Fruit fly (Drosophila melanogaster) whole organism, embryonic: Measurements from ENCODE around the gene Iru.

Source experiments
- ATbp ChIP-seq: fragments of 200-800 bp; sonication (Bioruptor generic); optimal IDR thresholded peaks from 2 replicates; lab custom pipeline; 2017; ENCODE audit warnings: missing biosample characterization, mild to moderate bottlenecking, missing genetic modification characterization, missing genetic modification reagents
- CG10321 ChIP-seq: fragments of 200-800 bp; sonication (Bioruptor generic); IDR thresholded peaks from 2 replicates; pipeline ENCODE4 v1.3.6; 2022; ENCODE audit warnings: missing biosample characterization, missing genetic modification characterization
- CG10979 ChIP-seq: fragments of 200-800 bp; sonication (Bioruptor generic); optimal IDR thresholded peaks from 2 replicates; lab custom pipeline; 2018; ENCODE audit warnings: missing biosample characterization, mild to moderate bottlenecking, missing genetic modification characterization, moderate library complexity
- CG11247 ChIP-seq: fragments of 200-800 bp; sonication (Bioruptor generic); IDR thresholded peaks from 2 replicates; pipeline ENCODE4 v1.3.6; 2022; ENCODE audit warnings: missing biosample characterization, missing genetic modification characterization
- CG11504 ChIP-seq: fragments of 200-800 bp; sonication (Bioruptor generic); optimal IDR thresholded peaks from 3 replicates; lab custom pipeline; 2019; ENCODE audit warnings: missing biosample characterization, mild to moderate bottlenecking, missing genetic modification characterization, moderate library complexity
- CG11723 ChIP-seq: fragments of 200-800 bp; sonication (Bioruptor generic); optimal IDR thresholded peaks from 2 replicates; lab custom pipeline; 2017; ENCODE audit warnings: missing biosample characterization, mild to moderate bottlenecking, missing genetic modification characterization
- CG14965 ChIP-seq: fragments of 200-800 bp; sonication (Bioruptor generic); optimal IDR thresholded peaks from 2 replicates; lab custom pipeline; 2016; ENCODE audit warnings: missing biosample characterization, missing genetic modification characterization, borderline replicate concordance
- CG15514 ChIP-seq: fragments of 200-800 bp; sonication (Bioruptor generic); optimal IDR thresholded peaks from 3 replicates; lab custom pipeline; 2017; ENCODE audit warnings: missing biosample characterization, missing genetic modification characterization, mild to moderate bottlenecking, moderate library complexity, missing genetic modification reagents
- CG17328 ChIP-seq: fragments of 200-800 bp; sonication (Bioruptor generic); IDR thresholded peaks from 2 replicates; pipeline ENCODE4 v1.3.6; 2022; ENCODE audit warnings: missing biosample characterization, missing genetic modification characterization
- CG1792 ChIP-seq: fragments of 200-800 bp; sonication (Bioruptor generic); optimal IDR thresholded peaks from 2 replicates; lab custom pipeline; 2016; ENCODE audit warnings: missing biosample characterization, missing genetic modification characterization
- CG18011 ChIP-seq: fragments of 200-800 bp; sonication (Bioruptor generic); optimal IDR thresholded peaks from 2 replicates; lab custom pipeline; 2017; ENCODE audit warnings: missing biosample characterization, missing genetic modification characterization, mild to moderate bottlenecking, moderate library complexity, missing genotype
- CG18764 ChIP-seq: fragments of 200-800 bp; sonication (Bioruptor generic); optimal IDR thresholded peaks from 3 replicates; lab custom pipeline; 2016; ENCODE audit warnings: missing biosample characterization, missing genetic modification characterization
- CG2129 ChIP-seq: fragments of 200-800 bp; sonication (Bioruptor generic); IDR thresholded peaks from 2 replicates; pipeline ENCODE4 v1.3.6; 2022; ENCODE audit warnings: missing biosample characterization, missing genetic modification characterization; ENCODE audit not compliant: partially characterized antibody
- CG32532 ChIP-seq: fragments of 200-800 bp; sonication (Bioruptor generic); IDR thresholded peaks from 2 replicates; pipeline ENCODE4 v1.3.6; 2022; ENCODE audit warnings: missing biosample characterization, missing genetic modification characterization
- CG4282 ChIP-seq: fragments of 200-800 bp; sonication (Bioruptor generic); optimal IDR thresholded peaks from 2 replicates; lab custom pipeline; 2016; ENCODE audit warnings: missing biosample characterization, missing genetic modification characterization
- CG7928 ChIP-seq: fragments of 200-800 bp; sonication (Bioruptor generic); optimal IDR thresholded peaks from 2 replicates; lab custom pipeline; 2017; ENCODE audit warnings: missing biosample characterization, mild to moderate bottlenecking, missing genetic modification characterization
- CG8281 ChIP-seq: fragments of 200-800 bp; sonication (Bioruptor generic); optimal IDR thresholded peaks from 2 replicates; lab custom pipeline; 2018; ENCODE audit warnings: missing biosample characterization, mild to moderate bottlenecking, missing genetic modification characterization, moderate library complexity
- CG8765 ChIP-seq: fragments of 200-800 bp; sonication (Bioruptor generic); IDR thresholded peaks from 2 replicates; pipeline ENCODE4 v1.3.6; 2022; ENCODE audit warnings: missing biosample characterization, missing genetic modification characterization
- CG9609 ChIP-seq: fragments of 200-800 bp; sonication (Bioruptor generic); optimal IDR thresholded peaks from 3 replicates; lab custom pipeline; 2016; ENCODE audit warnings: missing biosample characterization, missing genetic modification characterization
- CG9932 ChIP-seq: fragments of 200-800 bp; sonication (Bioruptor generic); IDR thresholded peaks from 2 replicates; pipeline ENCODE4 v1.3.6; 2022; ENCODE audit warnings: missing biosample characterization, missing genetic modification characterization
- Chrac-16 ChIP-seq: fragments of 200-800 bp; sonication (Bioruptor generic); optimal IDR thresholded peaks from 3 replicates; lab custom pipeline; 2016; ENCODE audit warnings: missing biosample characterization, missing genetic modification characterization
- Drgx ChIP-seq: fragments of 200-800 bp; sonication (Bioruptor generic); IDR thresholded peaks from 2 replicates; pipeline ENCODE4 v1.3.6; 2022; ENCODE audit warnings: missing biosample characterization, missing genetic modification characterization
- ERR ChIP-seq: fragments of 200-800 bp; sonication (Bioruptor generic); optimal IDR thresholded peaks from 2 replicates; lab custom pipeline; 2016; ENCODE audit warnings: missing biosample characterization, missing genetic modification characterization
- HLH54F ChIP-seq: fragments of 200-800 bp; sonication (Bioruptor generic); optimal IDR thresholded peaks from 3 replicates; lab custom pipeline; 2016; ENCODE audit warnings: missing biosample characterization, missing genetic modification characterization
- Lhr ChIP-seq: fragments of 200-800 bp; sonication (Bioruptor generic); optimal IDR thresholded peaks from 3 replicates; lab custom pipeline; 2017; ENCODE audit warnings: mild to moderate bottlenecking, missing biosample characterization, missing genetic modification reagents, missing genetic modification characterization
- MBD-R2 ChIP-seq: fragments of 200-800 bp; sonication (Bioruptor generic); IDR thresholded peaks from 2 replicates; pipeline ENCODE4 v1.3.6; 2022; ENCODE audit warnings: missing biosample characterization, missing genetic modification characterization
- Sin3A ChIP-seq: fragments of >200 bp; optimal IDR thresholded peaks from 2 replicates; lab custom pipeline; 2018
- Sox100B ChIP-seq: fragments of 200-800 bp; sonication (Bioruptor generic); optimal IDR thresholded peaks from 3 replicates; lab custom pipeline; 2018; ENCODE audit warnings: missing biosample characterization, mild to moderate bottlenecking, missing genetic modification characterization
- Spps ChIP-seq: fragments of 200-800 bp; sonication (Bioruptor generic); optimal IDR thresholded peaks from 2 replicates; lab custom pipeline; 2018; ENCODE audit warnings: missing biosample characterization, mild to moderate bottlenecking, missing genetic modification characterization
- Trl ChIP-seq, 3 experiments: fragments of >200 bp in 2 of 3; fragments of 200-800 bp in 1 of 3; sonication (Bioruptor generic) in 1 of 3; optimal IDR thresholded peaks; 2 replicates in 1 of 3; 3 replicates in 2 of 3; lab custom pipeline; 2016 to 2017; ENCODE audit warnings: missing biosample characterization in 1 of 3, missing genetic modification characterization in 1 of 3
- Xrp1 ChIP-seq: fragments of 200-800 bp; sonication (Bioruptor generic); IDR thresholded peaks from 2 replicates; pipeline ENCODE4 v1.3.6; 2022; ENCODE audit warnings: missing biosample characterization, missing genetic modification characterization
- ap ChIP-seq: fragments of 200-800 bp; sonication (Bioruptor generic); IDR thresholded peaks from 2 replicates; pipeline ENCODE4 v1.3.6; 2022; ENCODE audit warnings: missing biosample characterization, missing genetic modification characterization
- ato ChIP-seq: fragments of 200-800 bp; sonication (Bioruptor generic); IDR thresholded peaks from 2 replicates; pipeline ENCODE4 v1.3.6; 2022; ENCODE audit warnings: missing biosample characterization, missing genetic modification characterization; ENCODE audit not compliant: partially characterized antibody
- chn ChIP-seq: fragments of 200-800 bp; sonication (Bioruptor generic); optimal IDR thresholded peaks from 2 replicates; lab custom pipeline; 2016; ENCODE audit warnings: missing biosample characterization, missing genetic modification characterization
- disco-r ChIP-seq: fragments of 200-800 bp; sonication (Bioruptor generic); optimal IDR thresholded peaks from 2 replicates; lab custom pipeline; 2016; ENCODE audit warnings: missing biosample characterization, missing genetic modification characterization
- eyg ChIP-seq: fragments of 200-800 bp; sonication (Bioruptor generic); optimal IDR thresholded peaks from 3 replicates; lab custom pipeline; 2016; ENCODE audit warnings: missing biosample characterization, missing genetic modification characterization
- fd64A ChIP-seq: fragments of 200-800 bp; sonication (Bioruptor generic); optimal IDR thresholded peaks from 3 replicates; lab custom pipeline; 2018; ENCODE audit warnings: missing biosample characterization, mild to moderate bottlenecking, missing genetic modification characterization
- ftz-f1 ChIP-seq: fragments of 200-800 bp; sonication (Bioruptor generic); optimal IDR thresholded peaks from 2 replicates; lab custom pipeline; 2016; ENCODE audit warnings: missing biosample characterization, missing genetic modification characterization
- gt ChIP-seq: fragments of 200-800 bp; sonication (Bioruptor generic); IDR thresholded peaks from 2 replicates; pipeline ENCODE4 v1.3.6; 2022; ENCODE audit warnings: missing biosample characterization, missing genetic modification characterization
- ham ChIP-seq: fragments of 200-800 bp; sonication (Bioruptor generic); IDR thresholded peaks from 2 replicates; pipeline ENCODE4 v1.3.6; 2022; ENCODE audit warnings: missing biosample characterization, missing genetic modification characterization
- hth ChIP-seq: fragments of >200 bp; optimal IDR thresholded peaks from 2 replicates; lab custom pipeline; 2017; ENCODE audit warnings: inconsistent platforms
- lmd ChIP-seq: fragments of 200-800 bp; sonication (Bioruptor generic); IDR thresholded peaks from 2 replicates; pipeline ENCODE4 v1.3.6; 2022; ENCODE audit warnings: missing biosample characterization, missing genetic modification characterization
- lola ChIP-seq, 3 experiments: fragments of >200 bp in 2 of 3; fragments of 200-800 bp in 1 of 3; sonication (Bioruptor generic) in 1 of 3; optimal IDR thresholded peaks; 2 replicates each; lab custom pipeline; 2017 to 2019; ENCODE audit warnings: missing biosample characterization in 3 of 3, missing genetic modification characterization in 3 of 3, mild to moderate bottlenecking in 1 of 3, moderate library complexity in 1 of 3
- mam ChIP-seq: fragments of 200-800 bp; sonication (Bioruptor generic); optimal IDR thresholded peaks from 3 replicates; lab custom pipeline; 2016; ENCODE audit warnings: missing biosample characterization, missing genetic modification characterization
- nom ChIP-seq: fragments of 200-800 bp; sonication (Bioruptor generic); optimal IDR thresholded peaks from 2 replicates; lab custom pipeline; 2017; ENCODE audit warnings: missing biosample characterization, missing genetic modification characterization, mild to moderate bottlenecking, moderate library complexity, missing genetic modification reagents
- seq ChIP-seq: fragments of 200-800 bp; sonication (Bioruptor generic); IDR thresholded peaks from 2 replicates; pipeline ENCODE4 v1.3.6; 2022; ENCODE audit warnings: missing biosample characterization, missing genetic modification characterization
- sim ChIP-seq: fragments of 200-800 bp; sonication (Bioruptor generic); IDR thresholded peaks from 2 replicates; pipeline ENCODE4 v1.3.6; 2022; ENCODE audit warnings: missing biosample characterization, missing genetic modification characterization
- sqz ChIP-seq: fragments of 200-800 bp; sonication (Bioruptor generic); optimal IDR thresholded peaks from 3 replicates; lab custom pipeline; 2018; ENCODE audit warnings: missing biosample characterization, mild to moderate bottlenecking, missing genetic modification characterization
- vvl ChIP-seq: fragments of 200-800 bp; sonication (Bioruptor generic); IDR thresholded peaks from 2 replicates; pipeline ENCODE4 v1.3.6; 2022; ENCODE audit warnings: missing biosample characterization, missing genetic modification characterization

The Iru gene

DNA sequence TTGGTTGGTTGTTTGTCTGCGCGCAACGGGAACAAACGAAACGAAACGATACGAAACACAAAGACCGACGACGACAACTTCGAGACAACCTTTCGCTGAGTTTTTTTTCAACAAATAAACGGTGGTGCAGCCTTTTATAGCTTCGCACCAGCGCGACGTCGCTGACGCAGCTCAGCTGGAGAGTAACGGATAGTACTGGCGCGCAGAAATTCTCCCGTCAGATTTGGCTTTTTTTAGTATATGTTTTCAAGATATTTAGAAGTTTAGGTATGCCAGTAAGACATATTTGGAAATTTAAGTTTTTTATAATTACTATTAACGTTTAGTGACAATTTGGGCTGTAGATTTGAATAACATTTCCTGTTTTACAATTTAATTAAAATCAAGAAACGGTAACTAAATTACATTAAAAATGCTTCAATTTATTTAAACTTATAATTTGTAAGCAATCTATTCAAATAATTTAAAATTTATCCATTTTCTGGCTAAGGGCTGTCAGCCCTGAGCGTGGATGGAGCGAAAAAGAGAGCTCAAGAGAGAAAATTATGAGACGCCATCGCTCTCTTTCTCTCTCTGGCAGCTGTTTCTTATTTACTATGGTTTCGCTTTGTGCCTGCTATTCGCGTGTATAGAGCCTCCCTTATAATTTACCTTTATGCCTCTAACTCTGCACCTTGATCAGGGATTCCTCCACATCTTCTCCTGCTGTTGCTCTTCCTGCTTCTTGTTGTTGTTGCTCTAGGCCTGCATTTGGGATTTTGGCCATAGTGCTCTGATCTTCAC lies 27.6 kb downstream of the Iru start (continued):
- TF ChIP-seq Xrp1 (GFP tag; lab: Robert Waterston, UW) (peak; percentile 76), ftz-f1 (GFP tag; lab: Kevin White, UChicago) (peak; percentile 16), hth (no peak), CG18011 (GFP tag; lab: Kevin White, UChicago) (peak; percentile 41), Lhr (GFP tag; lab: Kevin White, UChicago) (peak; percentile 61), chn (GFP tag; lab: Kevin White, UChicago) (peak; percentile 41), Spps (tag; lab: Kevin White, UChicago) (peak; percentile 48), sqz (GFP tag; lab: Kevin White, UChicago) (peak; percentile 97), CG11504 (tag; lab: Kevin White, UChicago) (peak; percentile 88), ATbp (GFP tag; lab: Kevin White, UChicago) (peak; percentile 59), CG8765 (GFP tag; lab: Robert Waterston, UW) (no peak), CG15514 (peak; percentile 67), Sin3A (lab: Kevin White, UChicago) (no peak), Sox100B (GFP tag; lab: Kevin White, UChicago) (peak; percentile 93), nom (peak; percentile 85), ap (GFP tag; lab: Robert Waterston, UW) (no peak), ERR (no peak), CG11723 (GFP tag; lab: Kevin White, UChicago) (peak; percentile 81), lmd (GFP tag; lab: Robert Waterston, UW) (peak; percentile 68), Drgx (GFP tag; lab: Robert Waterston, UW) (peak; percentile 76), seq (GFP tag; lab: Robert Waterston, UW) (peak; percentile 63), CG18764 (GFP tag; lab: Kevin White, UChicago) (peak; percentile 26), CG17328 (GFP tag; lab: Robert Waterston, UW) (peak; percentile 36), CG10321 (GFP tag; lab: Robert Waterston, UW) (no peak), ato (no peak), mam (peak; percentile 8), CG7928 (GFP tag; lab: Kevin White, UChicago) (peak; percentile 68), Trl (optimal IDR thresholded peaks at IDR 0.05; lab: Kevin White, UChicago) (peak; percentile 94 to 97), Trl (GFP tag; optimal IDR thresholded peaks at IDR 0.05; lab: Kevin White, UChicago) (peak; percentile 47), CG14965 (no peak), Chrac-16 (GFP tag; lab: Kevin White, UChicago) (peak; percentile 67), disco-r (peak; percentile 15), lola (GFP tag; optimal IDR thresholded peaks at IDR 0.05; lab: Kevin White, UChicago) (peak in 1 of 3 experiments; percentile 92), CG4282 (no peak), HLH54F (GFP tag; lab: Kevin White, UChicago) (peak; percentile 51), CG32532 (GFP tag; lab: Robert Waterston, UW) (0 out of 2 replicates have a peak, but pooled peaks have one; percentile 68), CG2129 (no peak), CG9609 (GFP tag; lab: Kevin White, UChicago) (peak; percentile 45), CG9932 (GFP tag; lab: Robert Waterston, UW) (peak; percentile 57; the same call in 1 of the 2 replicates), ham (GFP tag; lab: Robert Waterston, UW) (no peak), CG1792 (GFP tag; lab: Kevin White, UChicago) (no peak), MBD-R2 (GFP tag; lab: Robert Waterston, UW) (peak; percentile 22; the same call in 1 of the 2 replicates), eyg (GFP tag; lab: Kevin White, UChicago) (no peak), CG11247 (GFP tag; lab: Robert Waterston, UW) (no peak; the same call in 1 of the 2 replicates), vvl (GFP tag; lab: Robert Waterston, UW) (peak; percentile 37; the same call in 1 of the 2 replicates), fd64A (GFP tag; lab: Kevin White, UChicago) (no peak), CG10979 (tag; lab: Kevin White, UChicago) (peak; percentile 85), gt (no peak), CG8281 (peak; percentile 62), sim (GFP tag; lab: Robert Waterston, UW) (0 out of 2 replicates have a peak, but pooled peaks have one; percentile 28)
